Worm (Caenorhabditis elegans): ENCODE results near the gene ZK596.3.

- TF ChIP-seq dao-5 (tag; optimal IDR thresholded peaks at IDR 0.05) (no peak), W03F9.2 (tag; optimal IDR thresholded peaks at IDR 0.05) (no peak)
Measured at ce11 chrIV:10909708-10910107, 5.5 kb upstream of the ZK596.3 start, which contains the start of gene pyk-2.
